Fruit fly (Drosophila melanogaster) whole organism, embryonic: Measurements from ENCODE around the gene CatB.

Experiments used
- Ada2b ChIP-seq: fragments of 200-800 bp; sonication (Bioruptor generic); IDR thresholded peaks from 2 replicates; pipeline ENCODE4 v1.3.6; 2022; ENCODE audit warnings: missing biosample characterization, missing genetic modification characterization
- Atf3 ChIP-seq: fragments of 200-800 bp; sonication (Bioruptor generic); optimal IDR thresholded peaks from 3 replicates; lab custom pipeline; 2016; ENCODE audit warnings: missing biosample characterization, missing genetic modification characterization
- Awh ChIP-seq: fragments of 200-800 bp; sonication (Bioruptor generic); IDR thresholded peaks from 2 replicates; pipeline ENCODE4, ENCODE4 v1.3.6; 2022; ENCODE audit warnings: missing biosample characterization, missing genetic modification characterization
- CG10147 ChIP-seq: fragments of 200-800 bp; sonication (Bioruptor generic); optimal IDR thresholded peaks from 2 replicates; lab custom pipeline; 2019; ENCODE audit warnings: missing biosample characterization, mild to moderate bottlenecking, missing genetic modification characterization, moderate library complexity
- CG1024 ChIP-seq: fragments of 200-800 bp; sonication (Bioruptor generic); IDR thresholded peaks from 2 replicates; pipeline ENCODE4 v1.3.6; 2022; ENCODE audit warnings: missing biosample characterization, missing genetic modification characterization
- CG10565 ChIP-seq: fragments of 200-800 bp; sonication (Bioruptor generic); optimal IDR thresholded peaks from 3 replicates; lab custom pipeline; 2016; ENCODE audit warnings: missing biosample characterization, mild to moderate bottlenecking, missing genetic modification characterization
- CG11093 ChIP-seq: fragments of 200-800 bp; sonication (Bioruptor generic); IDR thresholded peaks from 3 replicates; pipeline ENCODE4 v1.3.6; 2022; ENCODE audit warnings: missing biosample characterization, missing genetic modification characterization
- CG13424 ChIP-seq: fragments of 200-800 bp; sonication (Bioruptor generic); optimal IDR thresholded peaks from 2 replicates; lab custom pipeline; 2019; ENCODE audit warnings: missing biosample characterization, mild to moderate bottlenecking, missing genetic modification characterization, moderate library complexity
- CG34224 ChIP-seq: fragments of 200-800 bp; sonication (Bioruptor generic); IDR thresholded peaks from 3 replicates; pipeline ENCODE4 v1.3.6; 2022; ENCODE audit warnings: missing biosample characterization, missing genetic modification characterization; ENCODE audit not compliant: partially characterized antibody
- CG34422 ChIP-seq: fragments of 200-800 bp; sonication (Bioruptor generic); IDR thresholded peaks from 3 replicates; pipeline ENCODE4 v1.3.6; 2022; ENCODE audit warnings: missing biosample characterization, missing genetic modification characterization
- CG42726 ChIP-seq: fragments of 200-800 bp; sonication (Bioruptor generic); IDR thresholded peaks from 2 replicates; pipeline ENCODE4 v1.3.6; 2022; ENCODE audit warnings: missing biosample characterization, missing genetic modification characterization; ENCODE audit not compliant: partially characterized antibody
- CG6813 ChIP-seq: fragments of 200-800 bp; sonication (Bioruptor generic); optimal IDR thresholded peaks from 2 replicates; lab custom pipeline; 2017; ENCODE audit warnings: missing biosample characterization, missing genetic modification characterization, mild to moderate bottlenecking, moderate library complexity, missing genetic modification reagents
- CG7271 ChIP-seq: fragments of 200-800 bp; sonication (Bioruptor generic); optimal IDR thresholded peaks from 2 replicates; lab custom pipeline; 2018; ENCODE audit warnings: missing biosample characterization, mild to moderate bottlenecking, missing genetic modification characterization, moderate library complexity
- CG9727 ChIP-seq: fragments of 200-800 bp; sonication (Bioruptor generic); optimal IDR thresholded peaks from 3 replicates; lab custom pipeline; 2017; ENCODE audit warnings: missing biosample characterization, mild to moderate bottlenecking, missing genetic modification characterization
- CrebB ChIP-seq: fragments of 200-800 bp; sonication (Bioruptor generic); optimal IDR thresholded peaks from 3 replicates; lab custom pipeline; 2018; ENCODE audit warnings: missing biosample characterization, mild to moderate bottlenecking, missing genetic modification characterization
- Eip74EF ChIP-seq, 2 experiments: fragments of 200-800 bp in 1 of 2; fragments of >200 bp in 1 of 2; sonication (Bioruptor generic) in 1 of 2; optimal IDR thresholded peaks; 2 replicates each; lab custom pipeline; 2017 to 2019; ENCODE audit warnings: missing biosample characterization in 2 of 2, missing genetic modification characterization in 2 of 2, mild to moderate bottlenecking in 1 of 2, moderate library complexity in 1 of 2
- Fer3 ChIP-seq: fragments of 200-800 bp; sonication (Bioruptor generic); optimal IDR thresholded peaks from 2 replicates; lab custom pipeline; 2018; ENCODE audit warnings: missing biosample characterization, mild to moderate bottlenecking, missing genetic modification characterization, moderate library complexity
- Gug ChIP-seq: fragments of 200-800 bp; sonication (Bioruptor generic); IDR thresholded peaks from 4 replicates; pipeline ENCODE4 v1.3.6; 2022; ENCODE audit warnings: missing biosample characterization, missing genetic modification characterization
- HHEX ChIP-seq: fragments of 200-800 bp; sonication (Bioruptor generic); optimal IDR thresholded peaks from 3 replicates; lab custom pipeline; 2017; ENCODE audit warnings: missing biosample characterization, mild to moderate bottlenecking, missing genetic modification characterization, missing genetic modification reagents
- HmgZ ChIP-seq: fragments of 200-800 bp; sonication (Bioruptor generic); optimal IDR thresholded peaks from 2 replicates; lab custom pipeline; 2018; ENCODE audit warnings: missing biosample characterization, mild to moderate bottlenecking, missing genetic modification characterization
- MBD-R2 ChIP-seq: fragments of 200-800 bp; sonication (Bioruptor generic); IDR thresholded peaks from 2 replicates; pipeline ENCODE4 v1.3.6; 2022; ENCODE audit warnings: missing biosample characterization, missing genetic modification characterization
- MESR4 ChIP-seq: fragments of 200-800 bp; sonication (Bioruptor generic); optimal IDR thresholded peaks from 2 replicates; lab custom pipeline; 2018; ENCODE audit warnings: missing biosample characterization, mild to moderate bottlenecking, missing genetic modification characterization, moderate library complexity
- NfI ChIP-seq: fragments of 200-800 bp; sonication (Bioruptor generic); optimal IDR thresholded peaks from 3 replicates; lab custom pipeline; 2018; ENCODE audit warnings: missing biosample characterization, mild to moderate bottlenecking, missing genetic modification characterization, moderate library complexity
- Oli ChIP-seq: fragments of 200-800 bp; sonication (Bioruptor generic); optimal IDR thresholded peaks from 2 replicates; lab custom pipeline; 2018; ENCODE audit warnings: missing biosample characterization, mild to moderate bottlenecking, missing genetic modification characterization, moderate library complexity
- Ravus ChIP-seq: fragments of 200-800 bp; sonication (Bioruptor generic); IDR thresholded peaks from 2 replicates; pipeline ENCODE4 v1.3.6; 2022; ENCODE audit warnings: missing biosample characterization, missing genetic modification characterization
- Sry-β ChIP-seq: fragments of 200-800 bp; sonication (Bioruptor generic); optimal IDR thresholded peaks from 2 replicates; lab custom pipeline; 2018; ENCODE audit warnings: missing biosample characterization, mild to moderate bottlenecking, missing genetic modification characterization, moderate library complexity
- Trl ChIP-seq, 3 experiments: fragments of >200 bp in 2 of 3; fragments of 200-800 bp in 1 of 3; sonication (Bioruptor generic) in 1 of 3; optimal IDR thresholded peaks; 2 replicates in 1 of 3; 3 replicates in 2 of 3; lab custom pipeline; 2016 to 2017; ENCODE audit warnings: missing biosample characterization in 1 of 3, missing genetic modification characterization in 1 of 3
- ab ChIP-seq: fragments of 200-800 bp; sonication (Bioruptor generic); optimal IDR thresholded peaks from 2 replicates; lab custom pipeline; 2016; ENCODE audit warnings: missing biosample characterization, missing genetic modification characterization
- ac ChIP-seq: fragments of 200-800 bp; sonication (Bioruptor generic); optimal IDR thresholded peaks from 3 replicates; lab custom pipeline; 2017; ENCODE audit warnings: missing biosample characterization, mild to moderate bottlenecking, missing genetic modification characterization
- al ChIP-seq: fragments of 200-800 bp; sonication (Bioruptor generic); IDR thresholded peaks from 2 replicates; pipeline ENCODE4 v1.3.6; 2022; ENCODE audit warnings: missing biosample characterization, missing genetic modification characterization
- br ChIP-seq: fragments of >200 bp; optimal IDR thresholded peaks from 2 replicates; lab custom pipeline; 2017
- cas ChIP-seq: fragments of 200-800 bp; sonication (Bioruptor generic); IDR thresholded peaks from 2 replicates; pipeline ENCODE4 v1.3.6; 2022; ENCODE audit warnings: missing biosample characterization, missing genetic modification characterization
- danr ChIP-seq: fragments of 200-800 bp; sonication (Bioruptor generic); IDR thresholded peaks from 2 replicates; pipeline ENCODE4 v1.3.6; 2022; ENCODE audit warnings: missing biosample characterization, missing genetic modification characterization
- dm ChIP-seq: fragments of 200-800 bp; sonication (Bioruptor generic); optimal IDR thresholded peaks from 3 replicates; lab custom pipeline; 2016; ENCODE audit warnings: missing biosample characterization, missing genetic modification characterization
- eve ChIP-seq, 2 experiments: fragments of >200 bp; optimal IDR thresholded peaks; 2 replicates each; lab custom pipeline; 2017; ENCODE audit warnings: missing biosample characterization in 2 of 2, missing genetic modification characterization in 2 of 2
- exex ChIP-seq: fragments of 200-800 bp; sonication (Bioruptor generic); optimal IDR thresholded peaks from 4 replicates; lab custom pipeline; 2018; ENCODE audit warnings: missing biosample characterization, mild to moderate bottlenecking, missing genetic modification characterization, moderate library complexity
- fu2 ChIP-seq: fragments of 200-800 bp; sonication (Bioruptor generic); optimal IDR thresholded peaks from 2 replicates; lab custom pipeline; 2016; ENCODE audit warnings: missing biosample characterization, missing genetic modification characterization
- gem ChIP-seq: fragments of 200-800 bp; sonication (Bioruptor generic); optimal IDR thresholded peaks from 2 replicates; lab custom pipeline; 2019; ENCODE audit warnings: missing biosample characterization, mild to moderate bottlenecking, missing genetic modification characterization, moderate library complexity
- hkb ChIP-seq, 2 experiments: fragments of 200-800 bp in 1 of 2; fragments of >200 bp in 1 of 2; sonication (Bioruptor generic) in 1 of 2; IDR thresholded peaks in 1 of 2; optimal IDR thresholded peaks in 1 of 2; 2 replicates each; pipeline versions ENCODE4 v1.3.6 to Lab custom; 2017 to 2022; ENCODE audit warnings: missing biosample characterization in 1 of 2, missing genetic modification characterization in 1 of 2
- nmo ChIP-seq: fragments of 200-800 bp; sonication (Bioruptor generic); optimal IDR thresholded peaks from 2 replicates; lab custom pipeline; 2018; ENCODE audit warnings: missing biosample characterization, mild to moderate bottlenecking, missing genetic modification characterization, moderate library complexity
- org-1 ChIP-seq: fragments of 200-800 bp; sonication (Bioruptor generic); optimal IDR thresholded peaks from 2 replicates; lab custom pipeline; 2017; ENCODE audit warnings: missing biosample characterization, missing genetic modification characterization
- p53 ChIP-seq: fragments of 200-800 bp; sonication (Bioruptor generic); optimal IDR thresholded peaks from 2 replicates; lab custom pipeline; 2016; ENCODE audit warnings: missing biosample characterization, missing genetic modification characterization
- peb ChIP-seq: fragments of 200-800 bp; sonication (Bioruptor generic); IDR thresholded peaks from 2 replicates; pipeline ENCODE4 v1.3.6; 2022; ENCODE audit warnings: missing biosample characterization, missing genetic modification characterization
- pnt ChIP-seq: fragments of 200-800 bp; sonication (Bioruptor generic); optimal IDR thresholded peaks from 3 replicates; lab custom pipeline; 2016; ENCODE audit warnings: missing biosample characterization, missing genetic modification characterization
- rib ChIP-seq: fragments of 200-800 bp; sonication (Bioruptor generic); IDR thresholded peaks from 2 replicates; pipeline ENCODE4 v1.3.6; 2022; ENCODE audit warnings: missing biosample characterization, missing genetic modification characterization
- slou ChIP-seq: fragments of 200-800 bp; sonication (Bioruptor generic); optimal IDR thresholded peaks from 3 replicates; lab custom pipeline; 2016; ENCODE audit warnings: missing biosample characterization, missing genetic modification characterization
- sna ChIP-seq: fragments of 200-800 bp; sonication (Bioruptor generic); IDR thresholded peaks from 2 replicates; pipeline ENCODE4 v1.3.6; 2022; ENCODE audit warnings: missing biosample characterization, missing genetic modification characterization; ENCODE audit not compliant: partially characterized antibody
- tll ChIP-seq, 2 experiments: fragments of 200-800 bp in 1 of 2; fragments of >200 bp in 1 of 2; sonication (Bioruptor generic) in 1 of 2; optimal IDR thresholded peaks; 2 replicates each; lab custom pipeline; 2017 to 2019; ENCODE audit warnings: missing biosample characterization in 2 of 2, missing genetic modification characterization in 2 of 2, mild to moderate bottlenecking in 1 of 2, moderate library complexity in 1 of 2
- tna ChIP-seq: fragments of 200-800 bp; sonication (Bioruptor generic); IDR thresholded peaks from 2 replicates; pipeline ENCODE4 v1.3.6; 2022; ENCODE audit warnings: missing biosample characterization, missing genetic modification characterization; ENCODE audit not compliant: partially characterized antibody
- vfl ChIP-seq: fragments of 200-800 bp; sonication (Bioruptor generic); optimal IDR thresholded peaks from 2 replicates; lab custom pipeline; 2016; ENCODE audit warnings: missing biosample characterization, missing genetic modification characterization

Gene CatB

DNA sequence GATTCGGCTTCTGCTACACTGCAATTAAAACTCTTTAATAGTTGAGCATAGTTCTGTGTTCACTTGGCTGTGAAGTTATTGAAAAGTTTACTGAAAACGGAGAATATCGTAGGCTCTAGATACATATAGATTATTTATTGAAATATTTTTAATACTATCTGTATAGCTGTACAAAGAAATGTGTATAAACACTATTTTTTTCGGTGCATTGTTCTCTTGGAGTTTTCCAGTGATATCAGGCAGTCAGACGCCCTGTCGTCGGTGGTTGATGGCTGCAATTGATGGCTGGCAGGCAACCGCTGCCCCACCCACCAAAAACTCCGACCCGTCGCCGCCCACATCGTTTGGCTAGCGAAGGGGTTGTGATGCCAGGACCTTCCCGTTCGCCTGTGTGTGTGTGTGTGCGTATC, 41.0 kb downstream of the CatB start (continued):
- TF ChIP-seq Eip74EF (GFP tag; optimal IDR thresholded peaks at IDR 0.05; lab: Kevin White, UChicago) (peak in 1 of 2 experiments; percentile 49), pnt (GFP tag; lab: Kevin White, UChicago) (no peak), fu2 (GFP tag; lab: Kevin White, UChicago) (no peak), sna (GFP tag; lab: Robert Waterston, UW) (no peak), eve (GFP tag; optimal IDR thresholded peaks at IDR 0.05; lab: Kevin White, UChicago) (peak in 1 of 2 experiments; percentile 75), Trl (optimal IDR thresholded peaks at IDR 0.05; lab: Kevin White, UChicago) (no peak), Trl (GFP tag; optimal IDR thresholded peaks at IDR 0.05; lab: Kevin White, UChicago) (no peak), ac (GFP tag; lab: Kevin White, UChicago) (no peak), HHEX (GFP tag; lab: Kevin White, UChicago) (no peak), CG9727 (GFP tag; lab: Kevin White, UChicago) (peak; percentile 66), Atf3 (no peak), CG6813 (GFP tag; lab: Kevin White, UChicago) (no peak), CG13424 (peak; percentile 62), tna (GFP tag; lab: Robert Waterston, UW) (no peak), Sry-β (GFP tag; lab: Kevin White, UChicago) (no peak), danr (no peak), al (GFP tag; lab: Robert Waterston, UW) (no peak), nmo (GFP tag; lab: Kevin White, UChicago) (peak; percentile 80), CG11093 (GFP tag; lab: Robert Waterston, UW) (no peak), vfl (GFP tag; lab: Kevin White, UChicago) (no peak), org-1 (GFP tag; lab: Kevin White, UChicago) (peak; percentile 1), exex (tag; lab: Kevin White, UChicago) (no peak), CrebB (tag; lab: Kevin White, UChicago) (no peak), peb (GFP tag; lab: Robert Waterston, UW) (no peak), Fer3 (tag; lab: Kevin White, UChicago) (no peak), Ada2b (GFP tag; lab: Robert Waterston, UW) (no peak), br (no peak), Awh (GFP tag; lab: Robert Waterston, UW) (0 out of 2 replicates have a peak, but pooled peaks have one; percentile 25), tll (GFP tag; optimal IDR thresholded peaks at IDR 0.05; lab: Kevin White, UChicago) (no peak), gem (peak; percentile 74), hkb (optimal IDR thresholded peaks at IDR 0.05; lab: Kevin White, UChicago) (no peak), hkb (GFP tag; IDR thresholded peaks at IDR 0.05; lab: Robert Waterston, UW) (peak; percentile 46; the same call in 1 of the 2 replicates), NfI (GFP tag; lab: Kevin White, UChicago) (no peak), Oli (peak; percentile 48), Ravus (no peak), ab (GFP tag; lab: Kevin White, UChicago) (no peak), CG34224 (no peak), HmgZ (no peak), CG42726 (GFP tag; lab: Robert Waterston, UW) (no peak), MESR4 (GFP tag; lab: Kevin White, UChicago) (no peak), slou (peak; percentile 34), CG10565 (GFP tag; lab: Kevin White, UChicago) (no peak), CG1024 (GFP tag; lab: Robert Waterston, UW) (no peak), CG7271 (tag; lab: Kevin White, UChicago) (no peak), MBD-R2 (GFP tag; lab: Robert Waterston, UW) (no peak), CG10147 (GFP tag; lab: Kevin White, UChicago) (peak; percentile 64), dm (no peak), cas (no peak), Gug (no peak), CG34422 (GFP tag; lab: Robert Waterston, UW) (no peak), p53 (GFP tag; lab: Kevin White, UChicago) (no peak), rib (GFP tag; lab: Robert Waterston, UW) (no peak)
